Fruit fly (Drosophila melanogaster) ovary, adult (tissue): Measurements from ENCODE around the gene hry.

ENCODE experiments used
- CG17801 ChIP-seq: fragments of 200-800 bp; optimal IDR thresholded peaks from 2 replicates; lab custom pipeline; 2019; ENCODE audit warnings: missing biosample characterization, mild to moderate bottlenecking, missing genetic modification characterization, moderate library complexity; ENCODE audit not compliant: partially characterized antibody

The hry gene

dm6 chr3L:8691891-8692874 is 16.6 kb downstream of the hry start:
- TF ChIP-seq CG17801, result peak; percentile 70

- TF ChIP-seq CG17801, result no peak
Observed at dm6 chr3L:8693558-8694502, 18.3 kb downstream of the hry start.

DNA sequence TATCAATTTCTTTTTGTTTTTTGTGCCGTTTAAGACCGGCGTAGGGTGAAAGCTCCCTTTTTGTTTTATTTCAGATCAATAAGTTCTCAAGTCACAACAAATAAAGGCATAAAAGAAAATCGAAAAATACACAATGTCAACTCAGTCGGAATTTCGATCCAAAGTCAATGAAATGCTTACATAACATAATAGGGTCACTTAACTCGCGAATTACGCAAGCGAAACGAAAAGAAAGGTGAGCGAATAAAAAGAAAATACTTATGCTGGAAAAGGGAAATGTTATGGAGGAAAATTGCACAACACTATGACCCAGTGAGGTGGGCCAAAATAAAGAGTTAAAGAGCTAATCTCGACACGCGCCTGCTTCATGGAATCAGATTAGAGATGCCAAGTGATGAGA is 20.4 kb downstream of the hry start:
- TF ChIP-seq CG17801, result no peak

DNA sequence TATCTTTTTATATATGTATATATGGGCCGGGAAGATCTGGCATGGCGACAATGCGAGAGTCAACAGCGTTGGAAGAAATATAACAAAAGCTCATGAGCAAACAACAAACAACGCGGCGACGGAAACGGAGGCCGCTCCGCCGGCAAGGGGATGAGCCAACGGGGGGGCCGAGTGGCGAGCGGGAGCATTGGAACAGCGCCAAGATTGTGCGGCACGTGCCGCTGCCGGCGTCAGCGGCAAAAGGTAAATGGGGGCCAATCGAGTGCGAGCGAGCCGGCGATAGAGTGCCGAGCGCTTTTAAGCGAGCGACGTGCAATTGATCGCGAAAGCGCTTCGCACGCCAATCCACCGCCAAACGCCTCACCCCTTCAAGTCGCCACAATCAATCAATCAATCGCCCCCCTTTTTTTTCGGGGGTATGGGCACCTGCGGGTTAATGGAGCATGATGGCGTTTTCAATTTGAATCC is 21.0 kb downstream of the hry start:
- TF ChIP-seq CG17801, result peak; percentile 73

DNA sequence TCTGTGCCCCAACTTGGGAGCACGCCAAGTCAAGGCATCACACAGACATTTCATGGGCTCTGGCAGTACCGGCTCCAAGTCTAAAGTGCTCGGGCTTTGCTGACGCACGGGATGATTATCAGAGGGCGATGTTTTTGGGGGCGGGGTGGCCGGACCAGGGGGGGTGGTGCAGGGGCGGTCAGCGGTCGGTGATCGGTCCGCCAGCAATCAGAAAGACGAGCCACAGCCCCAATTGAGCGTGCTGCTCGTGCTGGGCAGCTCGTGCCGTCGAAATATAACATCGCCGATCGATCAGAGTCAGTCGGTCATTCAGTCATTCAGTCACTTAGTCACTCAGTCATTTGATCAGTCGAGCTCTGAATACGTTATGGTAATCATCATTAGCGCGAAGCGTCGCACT is 22.3 kb downstream of the hry start:
- TF ChIP-seq CG17801, result peak; percentile 13

- TF ChIP-seq CG17801, result no peak
Observed at dm6 chr3L:8698493-8699166, 23.1 kb downstream of the hry start.

DNA sequence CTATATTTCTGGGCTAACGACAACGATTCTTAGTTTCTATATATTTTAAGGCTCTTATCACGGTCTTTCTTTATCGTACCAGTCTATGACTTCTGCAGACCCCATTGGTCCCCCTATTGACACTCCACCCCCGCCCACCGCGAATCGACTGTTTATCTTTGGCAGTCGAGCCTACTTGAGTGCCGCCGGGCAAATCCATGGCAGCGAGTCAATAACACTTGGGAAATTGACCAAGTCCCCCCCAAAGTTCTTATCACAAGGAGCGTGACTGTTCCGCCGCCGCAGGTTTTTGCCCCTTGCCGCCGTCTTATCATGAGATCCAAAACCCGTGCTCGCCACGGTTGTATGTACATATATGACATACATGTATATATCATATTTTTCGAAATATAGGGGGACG is 24.1 kb downstream of the hry start:
- no peak for TF ChIP-seq CG17801

- no peak for TF ChIP-seq CG17801
Observed at dm6 chr3L:8700054-8700642, 24.6 kb downstream of the hry start.

- TF ChIP-seq CG17801, result no peak
Observed at dm6 chr3L:8700643-8701208, 25.2 kb downstream of the hry start.

DNA sequence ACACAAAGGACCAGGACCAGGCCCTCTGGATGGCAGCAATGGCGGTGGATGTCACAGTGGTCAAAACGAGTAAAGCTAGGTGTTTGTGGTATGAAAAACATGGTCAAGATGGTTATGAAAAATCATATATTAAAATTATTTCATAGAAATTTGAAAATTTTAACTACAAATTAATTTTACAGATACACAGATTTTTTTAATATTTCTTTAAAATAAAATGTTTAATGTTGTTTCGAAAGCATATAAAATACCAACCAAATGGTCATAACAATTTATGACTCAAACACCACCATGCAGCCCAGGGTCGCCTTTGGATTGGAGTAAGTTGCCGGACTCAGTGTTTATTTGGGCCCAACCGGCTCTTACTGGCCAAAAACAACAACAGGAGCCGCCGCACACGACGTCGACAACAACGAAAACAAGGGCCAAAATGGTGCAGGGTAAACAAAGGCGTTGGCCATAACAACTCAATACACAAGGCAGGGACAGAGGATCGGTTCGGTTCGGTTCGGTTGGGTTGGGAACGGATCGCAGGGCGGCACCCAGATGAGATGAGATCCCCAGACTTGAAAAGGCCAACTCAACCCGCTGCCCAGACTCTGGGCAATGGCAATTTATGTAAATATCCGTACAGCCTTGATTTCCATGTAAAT is 26.3 kb downstream of the hry start:
- TF ChIP-seq CG17801, result no peak

dm6 chr3L:8702448-8702847 is 26.9 kb downstream of the hry start:
- no peak for TF ChIP-seq CG17801

DNA sequence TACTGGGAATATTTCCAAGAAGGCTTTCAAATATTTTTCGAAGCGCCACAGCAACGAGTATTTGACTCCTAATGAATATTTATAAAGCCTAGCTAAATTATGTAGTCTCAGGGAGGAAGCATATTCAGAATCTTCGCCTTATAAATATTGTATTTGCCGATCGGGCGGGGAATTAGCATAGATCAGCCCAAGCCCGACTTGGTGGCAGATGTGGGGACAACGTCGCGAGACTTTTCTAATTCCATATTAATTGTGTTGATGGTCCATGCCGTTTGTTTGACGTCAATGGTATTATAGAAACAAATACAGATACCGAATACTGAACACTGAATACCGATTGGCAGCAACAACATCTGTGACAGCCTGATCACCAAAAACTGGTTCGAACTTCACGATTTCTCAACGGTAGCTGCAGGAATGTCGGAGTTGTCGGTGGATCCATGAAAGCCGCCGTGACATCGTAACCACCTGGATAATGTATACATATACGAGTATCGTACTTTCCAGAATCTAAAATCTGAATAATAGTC is 28.2 kb downstream of the hry start:
- no peak for TF ChIP-seq CG17801

dm6 chr3L:8704713-8705412 is 29.3 kb downstream of the hry start:
- peak; percentile 27 for TF ChIP-seq CG17801

- no peak for TF ChIP-seq CG17801
Observed at dm6 chr3L:8707075-8707474, 31.5 kb downstream of the hry start.
